Worm (Caenorhabditis elegans): Measurements from ENCODE around the gene C54D10.4.

DNA sequence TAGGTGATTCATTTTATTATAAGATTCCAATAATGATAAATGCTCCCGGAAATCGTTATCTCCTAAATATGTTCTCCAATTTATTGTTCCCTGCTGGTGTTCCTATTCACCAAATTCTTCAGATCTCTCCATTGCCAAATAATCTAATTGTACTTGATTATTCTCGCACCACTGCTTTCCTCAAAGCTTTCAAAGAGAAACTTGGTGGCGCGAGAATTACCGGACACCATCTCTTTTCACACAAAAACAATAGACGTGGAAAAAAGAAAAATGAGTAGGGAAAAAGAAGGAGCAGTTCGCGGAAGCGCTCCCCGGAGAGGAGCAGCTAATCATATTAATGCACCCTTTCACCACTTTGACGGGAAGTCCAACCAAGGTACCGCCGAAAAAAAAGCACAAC, 617 bp upstream of the C54D10.4 start:
- TF ChIP-seq nhr-77 (tag; optimal IDR thresholded peaks at IDR 0.05): no peak
- no peak for TF ChIP-seq nhr-11 (tag; optimal IDR thresholded peaks at IDR 0.05)
- TF ChIP-seq unc-62 (GFP tag; optimal IDR thresholded peaks at IDR 0.05): no peak
- TF ChIP-seq nhr-28 (tag; optimal IDR thresholded peaks at IDR 0.05): no peak
- TF ChIP-seq nhr-237 (tag; optimal IDR thresholded peaks at IDR 0.05): no peak
- no peak for TF ChIP-seq elt-3 (tag; optimal IDR thresholded peaks at IDR 0.05)
- no peak for TF ChIP-seq pqm-1 (tag; optimal IDR thresholded peaks at IDR 0.05)
- TF ChIP-seq eor-1 (tag; optimal IDR thresholded peaks at IDR 0.05): no peak
- TF ChIP-seq fkh-10 (GFP tag; optimal IDR thresholded peaks at IDR 0.05): no peak
- TF ChIP-seq ceh-82 (tag; optimal IDR thresholded peaks at IDR 0.05): no peak
- no peak for TF ChIP-seq ama-1 (optimal IDR thresholded peaks at IDR 0.05)

Measured in whole organism, L3 larva.